Worm (Caenorhabditis elegans) whole organism, mixed stage, embryonic: ENCODE measurements around the gene math-37.

Experiments
- blmp-1 ChIP-seq: fragments of 150-350 bp; optimal IDR thresholded peaks from 2 replicates; lab custom pipeline; 2014; ENCODE audit warnings: missing biosample characterization, missing genetic modification characterization
- elt-3 ChIP-seq: fragments of 150-350 bp; optimal IDR thresholded peaks from 2 replicates; lab custom pipeline; 2014; ENCODE audit warnings: missing biosample characterization, missing genetic modification characterization
- nhr-237 ChIP-seq: fragments of 150-350 bp; optimal IDR thresholded peaks from 2 replicates; lab custom pipeline; 2014; ENCODE audit warnings: missing biosample characterization, missing genetic modification characterization
- nhr-28 ChIP-seq: fragments of 150-350 bp; optimal IDR thresholded peaks from 2 replicates; lab custom pipeline; 2014; ENCODE audit warnings: missing biosample characterization, missing genetic modification characterization
- nhr-76 ChIP-seq: sonication (generic microtip); optimal IDR thresholded peaks from 2 replicates; lab custom pipeline; 2017; ENCODE audit warnings: missing biosample characterization, missing genetic modification characterization
- snpc-4 ChIP-seq: fragments of 150-350 bp; optimal IDR thresholded peaks from 2 replicates; lab custom pipeline; 2014; ENCODE audit warnings: missing biosample characterization, missing genetic modification characterization
- unc-62 ChIP-seq: fragments of 150-350 bp; optimal IDR thresholded peaks from 2 replicates; lab custom pipeline; 2014; ENCODE audit warnings: missing biosample characterization, missing genetic modification reagents, missing genetic modification characterization

DNA sequence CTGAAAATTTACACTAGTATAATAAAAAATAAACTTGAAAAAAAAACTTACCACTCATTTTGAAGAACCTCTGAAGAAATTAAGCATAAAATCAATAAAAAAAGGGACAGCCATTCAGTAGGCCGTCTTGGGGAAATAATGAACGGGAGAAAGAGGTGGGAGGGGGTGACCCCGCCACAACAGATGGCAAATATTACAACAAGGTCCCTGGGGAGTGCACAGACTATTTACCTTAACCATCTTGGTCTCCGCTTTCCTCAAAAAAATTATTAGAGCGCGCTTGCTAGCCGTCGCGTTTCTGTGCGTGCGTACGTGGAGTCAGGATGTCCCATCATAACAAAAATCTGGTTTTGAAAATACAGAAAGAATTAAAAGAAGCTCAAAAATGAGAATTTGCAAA, 30.0 kb downstream of the math-37 start, which contains the start of gene T16A1.10:
- TF ChIP-seq nhr-28 (tag; lab: Kevin White, UChicago), result no peak
- no peak for TF ChIP-seq nhr-237 (tag; lab: Kevin White, UChicago)
- TF ChIP-seq unc-62 (GFP tag; lab: Kevin White, UChicago), result no peak
- no peak for TF ChIP-seq elt-3
- TF ChIP-seq nhr-76 (tag; lab: Kevin White, UChicago), result no peak
- no peak for TF ChIP-seq blmp-1 (tag; lab: Kevin White, UChicago)
- no peak for TF ChIP-seq snpc-4 (tag; lab: Kevin White, UChicago)
